Worm (Caenorhabditis elegans) whole organism, L3 larva: Measurements from ENCODE around the gene K08D12.8.
A peak's percentile ranks its signal among the peaks of the same experiment; 100 is the strongest.

Experiments used
- R02D3.7 ChIP-seq: fragments of 150-350 bp; optimal IDR thresholded peaks from 2 replicates; lab custom pipeline; 2014; ENCODE audit warnings: missing biosample characterization, missing genetic modification characterization
- ZK546.5 ChIP-seq: sonication (generic microtip); optimal IDR thresholded peaks from 2 replicates; lab custom pipeline; 2017; ENCODE audit warnings: missing biosample characterization, missing genetic modification characterization
- aly-2 ChIP-seq: fragments of 150-350 bp; optimal IDR thresholded peaks from 2 replicates; lab custom pipeline; 2014; ENCODE audit warnings: missing biosample characterization, missing genetic modification characterization
- ama-1 ChIP-seq: fragments of 150-350 bp; optimal IDR thresholded peaks from 2 replicates; lab custom pipeline; 2018
- ceh-28 ChIP-seq: fragments of 150-350 bp; optimal IDR thresholded peaks from 2 replicates; lab custom pipeline; 2014; ENCODE audit warnings: missing biosample characterization, missing genetic modification reagents, missing genetic modification characterization
- ceh-82 ChIP-seq: fragments of 150-350 bp; optimal IDR thresholded peaks from 2 replicates; lab custom pipeline; 2014; ENCODE audit warnings: missing biosample characterization, missing genetic modification characterization
- daf-12 ChIP-seq: fragments of 150-350 bp; optimal IDR thresholded peaks from 2 replicates; lab custom pipeline; 2014; ENCODE audit warnings: missing biosample characterization, missing genetic modification reagents, missing genetic modification characterization
- egl-27 ChIP-seq: sonication (generic microtip); optimal IDR thresholded peaks from 4 replicates; lab custom pipeline; 2017; ENCODE audit warnings: missing biosample characterization, missing genetic modification reagents, missing genetic modification characterization
- elt-2 ChIP-seq: sonication (generic microtip); optimal IDR thresholded peaks from 2 replicates; lab custom pipeline; 2016; ENCODE audit warnings: missing genetic modification reagents, mild to moderate bottlenecking, missing genetic modification characterization, missing compliant biosample characterization
- elt-3 ChIP-seq, 3 experiments: fragments of 150-350 bp in 1 of 3; sonication (generic microtip) in 2 of 3; optimal IDR thresholded peaks; 2 replicates in 2 of 3; 4 replicates in 1 of 3; lab custom pipeline; 2014 to 2017; ENCODE audit warnings: missing biosample characterization in 3 of 3, missing genetic modification characterization in 3 of 3
- eor-1 ChIP-seq, 2 experiments: fragments of 150-350 bp; optimal IDR thresholded peaks; 2 replicates each; lab custom pipeline; 2014 to 2018; ENCODE audit warnings: missing biosample characterization in 2 of 2, missing genetic modification characterization in 2 of 2
- fkh-10 ChIP-seq: sonication (generic microtip); optimal IDR thresholded peaks from 2 replicates; lab custom pipeline; 2017; ENCODE audit warnings: missing biosample characterization, missing genetic modification reagents, missing genetic modification characterization
- fos-1 ChIP-seq: fragments of 150-350 bp; optimal IDR thresholded peaks from 2 replicates; lab custom pipeline; 2014; ENCODE audit warnings: missing biosample characterization, missing genetic modification characterization
- hmg-11 ChIP-seq: sonication (generic microtip); optimal IDR thresholded peaks from 2 replicates; lab custom pipeline; 2016; ENCODE audit warnings: missing genetic modification characterization, missing compliant biosample characterization
- jun-1 ChIP-seq: fragments of 150-350 bp; optimal IDR thresholded peaks from 2 replicates; lab custom pipeline; 2014; ENCODE audit warnings: missing biosample characterization, missing genetic modification reagents, missing genetic modification characterization
- lin-15B ChIP-seq: fragments of 150-350 bp; optimal IDR thresholded peaks from 2 replicates; lab custom pipeline; 2014; ENCODE audit warnings: missing biosample characterization, missing genetic modification characterization
- lsy-12 ChIP-seq: sonication (generic microtip); optimal IDR thresholded peaks from 2 replicates; lab custom pipeline; 2016; ENCODE audit warnings: mild to moderate bottlenecking, missing genetic modification characterization, missing compliant biosample characterization
- mml-1 ChIP-seq: fragments of 150-350 bp; sonication (generic microtip); optimal IDR thresholded peaks from 3 replicates; lab custom pipeline; 2014; ENCODE audit warnings: missing biosample characterization, missing genetic modification characterization
- nfya-1 ChIP-seq: sonication (generic microtip); optimal IDR thresholded peaks from 2 replicates; lab custom pipeline; 2017; ENCODE audit warnings: missing genetic modification characterization, mild to moderate bottlenecking, missing compliant biosample characterization, antibody characterized with exemption, moderate library complexity; ENCODE audit not compliant: insufficient read depth
- nhr-11 ChIP-seq: fragments of 150-350 bp; optimal IDR thresholded peaks from 2 replicates; lab custom pipeline; 2014; ENCODE audit warnings: missing biosample characterization, missing genetic modification characterization
- nhr-12 ChIP-seq: fragments of 150-350 bp; optimal IDR thresholded peaks from 2 replicates; lab custom pipeline; 2014; ENCODE audit warnings: missing biosample characterization, missing genetic modification characterization
- nhr-23 ChIP-seq: fragments of 150-350 bp; optimal IDR thresholded peaks from 2 replicates; lab custom pipeline; 2014; ENCODE audit warnings: missing biosample characterization, missing genetic modification reagents, missing genetic modification characterization
- nhr-25 ChIP-seq: sonication (generic microtip); optimal IDR thresholded peaks from 2 replicates; lab custom pipeline; 2017; ENCODE audit warnings: missing biosample characterization, missing genetic modification characterization
- nhr-28 ChIP-seq: fragments of 150-350 bp; optimal IDR thresholded peaks from 2 replicates; lab custom pipeline; 2014; ENCODE audit warnings: missing biosample characterization, missing genetic modification characterization
- nhr-43 ChIP-seq: sonication (generic microtip); optimal IDR thresholded peaks from 2 replicates; lab custom pipeline; 2016; ENCODE audit warnings: mild to moderate bottlenecking, missing genetic modification characterization, missing compliant biosample characterization; ENCODE audit not compliant: poor library complexity, severe bottlenecking
- nhr-67 ChIP-seq: fragments of 150-350 bp; optimal IDR thresholded peaks from 2 replicates; lab custom pipeline; 2014; ENCODE audit warnings: missing biosample characterization, missing genetic modification characterization
- nhr-76 ChIP-seq: fragments of 150-350 bp; sonication (generic microtip); optimal IDR thresholded peaks from 5 replicates; lab custom pipeline; 2014; ENCODE audit warnings: missing biosample characterization, missing genetic modification characterization
- nhr-77 ChIP-seq: fragments of 150-350 bp; optimal IDR thresholded peaks from 2 replicates; lab custom pipeline; 2014; ENCODE audit warnings: missing biosample characterization, missing genetic modification characterization
- pha-4 ChIP-seq: fragments of 150-350 bp; optimal IDR thresholded peaks from 2 replicates; lab custom pipeline; 2014; ENCODE audit warnings: missing biosample characterization, missing genetic modification reagents, missing genetic modification characterization
- pqm-1 ChIP-seq: fragments of 150-350 bp; optimal IDR thresholded peaks from 2 replicates; lab custom pipeline; 2017; ENCODE audit warnings: missing biosample characterization, missing genetic modification characterization, inconsistent platforms
- sea-2 ChIP-seq: fragments of 150-350 bp; sonication (generic microtip); optimal IDR thresholded peaks from 4 replicates; lab custom pipeline; 2014; ENCODE audit warnings: missing biosample characterization, missing genetic modification reagents, missing genetic modification characterization
- skn-1 ChIP-seq: fragments of 150-350 bp; optimal IDR thresholded peaks from 2 replicates; lab custom pipeline; 2014; ENCODE audit warnings: missing biosample characterization, missing genetic modification characterization
- snpc-4 ChIP-seq: fragments of 150-350 bp; optimal IDR thresholded peaks from 2 replicates; lab custom pipeline; 2014; ENCODE audit warnings: missing biosample characterization, missing genetic modification characterization
- tbx-2 ChIP-seq: sonication (generic microtip); optimal IDR thresholded peaks from 2 replicates; lab custom pipeline; 2016; ENCODE audit warnings: mild to moderate bottlenecking, missing genetic modification characterization, missing compliant biosample characterization
- unc-39 ChIP-seq: sonication (generic microtip); optimal IDR thresholded peaks from 4 replicates; lab custom pipeline; 2017; ENCODE audit warnings: missing biosample characterization, missing genetic modification characterization
- unc-62 ChIP-seq: fragments of 150-350 bp; sonication (generic microtip); optimal IDR thresholded peaks from 4 replicates; lab custom pipeline; 2014; ENCODE audit warnings: missing biosample characterization, missing genetic modification reagents, missing genetic modification characterization
- zag-1 ChIP-seq: fragments of 150-350 bp; optimal IDR thresholded peaks from 2 replicates; lab custom pipeline; 2014; ENCODE audit warnings: missing biosample characterization, missing genetic modification characterization
- ztf-11 ChIP-seq: fragments of 150-350 bp; optimal IDR thresholded peaks from 2 replicates; lab custom pipeline; 2014; ENCODE audit warnings: missing biosample characterization, missing genetic modification characterization

K08D12.8 gene

ce11 chrIV:1710535-1710934, 15.5 kb upstream of the K08D12.8 start:
- TF ChIP-seq lsy-12 (tag; lab: Kevin White, UChicago) (no peak), ceh-28 (no peak), unc-62 (GFP tag; lab: Kevin White, UChicago) (no peak), nhr-67 (tag; lab: Kevin White, UChicago) (no peak), egl-27 (no peak), pqm-1 (tag; lab: Kevin White, UChicago) (no peak), jun-1 (tag; lab: Kevin White, UChicago) (no peak), pha-4 (tag; lab: Kevin White, UChicago) (no peak), elt-2 (tag; lab: Kevin White, UChicago) (no peak), ztf-11 (tag; lab: Kevin White, UChicago) (no peak), nhr-12 (tag; lab: Kevin White, UChicago) (no peak), nhr-11 (no peak), zag-1 (tag; lab: Kevin White, UChicago) (no peak), fos-1 (no peak)

- TF ChIP-seq nhr-25 (tag; lab: Kevin White, UChicago) (no peak), ama-1 (lab: Kevin White, UChicago) (peak; percentile 84), nfya-1 (tag; lab: Kevin White, UChicago) (no peak), skn-1 (tag; lab: Kevin White, UChicago) (no peak), unc-39 (tag; lab: Kevin White, UChicago) (no peak), lin-15B (no peak), hmg-11 (tag; lab: Kevin White, UChicago) (peak; percentile 37), nhr-11 (no peak), pha-4 (tag; lab: Kevin White, UChicago) (no peak), fkh-10 (no peak), nhr-77 (tag; lab: Kevin White, UChicago) (peak; percentile 59), snpc-4 (no peak), nhr-43 (peak; percentile 55), sea-2 (GFP tag; lab: Kevin White, UChicago) (no peak), jun-1 (tag; lab: Kevin White, UChicago) (no peak), ceh-28 (peak; percentile 28), mml-1 (tag; lab: Kevin White, UChicago) (no peak), zag-1 (tag; lab: Kevin White, UChicago) (no peak), R02D3.7 (tag; lab: Kevin White, UChicago) (no peak), unc-62 (GFP tag; lab: Kevin White, UChicago) (no peak), tbx-2 (tag; lab: Kevin White, UChicago) (no peak), fos-1 (no peak), nhr-28 (tag; lab: Kevin White, UChicago) (no peak), ztf-11 (tag; lab: Kevin White, UChicago) (no peak), pqm-1 (tag; lab: Kevin White, UChicago) (no peak), nhr-76 (no peak), nhr-67 (tag; lab: Kevin White, UChicago) (no peak), elt-2 (tag; lab: Kevin White, UChicago) (peak; percentile 23), eor-1 (tag; optimal IDR thresholded peaks at IDR 0.05; lab: Kevin White, UChicago) (no peak), nhr-12 (tag; lab: Kevin White, UChicago) (no peak), elt-3 (tag; optimal IDR thresholded peaks at IDR 0.05; lab: Kevin White, UChicago) (no peak), aly-2 (tag; lab: Kevin White, UChicago) (peak; percentile 70)
- TF ChIP-seq, all 47 proteins: peak for 7
These were observed 14.9 kb upstream of the K08D12.8 start, which contains the start of gene rpi-2 for ce11 chrIV:1711029-1711489. TSS of gene rpi-2 (plus strand) at chrIV:1711262.

ce11 chrIV:1713618-1714017, 12.4 kb upstream of the K08D12.8 start:
- TF ChIP-seq ceh-82 (tag; lab: Kevin White, UChicago) (no peak), nhr-76 (no peak)

DNA sequence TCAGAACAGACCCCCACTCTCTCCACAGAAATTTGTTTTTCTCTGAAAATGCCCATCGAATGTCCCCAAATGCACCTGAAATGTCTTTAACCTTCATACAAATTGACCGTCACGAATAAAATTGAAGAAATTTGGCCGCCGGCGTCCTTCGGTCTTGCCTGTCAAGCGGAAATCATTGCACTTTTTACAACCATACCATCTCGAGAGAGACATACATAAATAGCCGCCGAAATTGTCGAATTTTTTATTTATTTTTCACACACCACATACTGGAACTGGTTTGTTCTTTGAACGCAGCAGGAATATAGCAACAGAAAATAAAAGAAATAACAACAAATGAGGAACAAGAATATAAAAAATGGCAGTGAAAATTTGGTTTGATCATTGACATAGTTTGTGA, 10.3 kb upstream of the K08D12.8 start:
- no peak for TF ChIP-seq mml-1 (tag; lab: Kevin White, UChicago)
- TF ChIP-seq nhr-76: no peak
- peak; percentile 60 for TF ChIP-seq nhr-25 (tag; lab: Kevin White, UChicago)
- TF ChIP-seq aly-2 (tag; lab: Kevin White, UChicago): no peak
- no peak for TF ChIP-seq zag-1 (tag; lab: Kevin White, UChicago)
- TF ChIP-seq nhr-23 (tag; lab: Kevin White, UChicago): peak; percentile 14
- no peak for TF ChIP-seq ZK546.5
- no peak for TF ChIP-seq nfya-1 (tag; lab: Kevin White, UChicago)
- TF ChIP-seq hmg-11 (tag; lab: Kevin White, UChicago): no peak
- TF ChIP-seq nhr-67 (tag; lab: Kevin White, UChicago): no peak
- TF ChIP-seq daf-12 (tag; lab: Kevin White, UChicago): no peak
